Fruit fly (Drosophila melanogaster): Measurements from ENCODE around the gene CG15478.

CG15478 gene

DNA sequence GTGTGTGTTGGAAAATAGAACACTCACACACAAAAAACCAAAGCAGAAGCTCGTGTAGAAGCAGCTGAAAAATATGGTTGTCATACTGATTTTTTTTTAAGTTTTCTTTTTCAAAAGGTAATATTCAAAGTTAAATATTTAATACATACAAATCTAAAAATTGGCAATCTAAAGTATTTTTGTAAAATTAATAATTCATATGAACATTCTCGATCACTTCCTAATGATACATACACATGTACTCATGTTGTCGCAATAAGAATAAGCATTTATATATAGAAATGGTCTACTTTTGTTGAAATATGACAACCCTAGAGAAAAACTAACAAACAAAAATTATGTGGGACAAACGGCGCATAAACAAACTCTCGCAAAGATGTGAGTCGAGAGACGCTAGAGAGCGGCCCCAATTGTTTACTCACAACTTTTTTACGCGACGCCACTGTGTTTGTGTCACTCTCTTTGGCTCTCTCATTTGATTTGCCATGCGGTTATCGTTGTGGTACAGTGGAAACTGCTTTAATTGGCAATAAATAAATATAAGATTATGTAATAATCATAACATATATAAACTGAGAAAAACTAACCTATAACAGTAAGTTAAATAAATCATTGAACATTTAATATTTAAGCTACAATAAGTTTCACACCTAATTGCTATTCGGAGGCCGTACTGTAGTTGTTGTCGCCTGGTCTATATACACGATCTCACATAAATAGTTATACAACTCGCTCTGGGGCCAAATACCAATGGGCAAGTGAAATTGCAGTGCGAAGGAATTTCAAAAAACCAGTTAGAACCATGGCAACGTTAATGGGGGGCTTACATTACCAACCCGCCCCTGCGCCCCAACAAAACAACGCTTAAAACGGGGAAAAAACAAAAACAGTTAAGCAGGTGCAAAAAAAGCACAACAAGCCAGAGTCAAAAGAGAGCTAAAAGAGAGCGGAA is 11.1 kb downstream of the CG15478 start (continued):
- TF ChIP-seq Bgb (GFP tag; IDR thresholded peaks at IDR 0.05; ENCODE audit: partially characterized antibody) (no peak), slou (GFP tag; optimal IDR thresholded peaks at IDR 0.05) (peak; percentile 91), CG8388 (GFP tag; optimal IDR thresholded peaks at IDR 0.05) (peak; percentile 97), Aef1 (GFP tag; IDR thresholded peaks at IDR 0.05) (peak; percentile 98), CG9215 (GFP tag; IDR thresholded peaks at IDR 0.05) (peak; percentile 98), Oaz (GFP tag; IDR thresholded peaks at IDR 0.05) (peak; percentile 98), Mrtf (GFP tag; IDR thresholded peaks at IDR 0.05) (peak; percentile 98), prd (optimal IDR thresholded peaks at IDR 0.05) (no peak), prd (GFP tag; IDR thresholded peaks at IDR 0.05) (peak; percentile 98), bigmax (GFP tag; optimal IDR thresholded peaks at IDR 0.05) (peak; percentile 60), trh (GFP tag; optimal IDR thresholded peaks at IDR 0.05) (peak; percentile 85), CG9876 (GFP tag; optimal IDR thresholded peaks at IDR 0.05) (no peak), Lpt (GFP tag; optimal IDR thresholded peaks at IDR 0.05) (no peak), CG31224 (GFP tag; IDR thresholded peaks at IDR 0.05) (peak; percentile 96), CG1233 (GFP tag; optimal IDR thresholded peaks at IDR 0.05) (peak; percentile 98), ash1 (GFP tag; optimal IDR thresholded peaks at IDR 0.05) (peak; percentile 91), HLHmδ (GFP tag; optimal IDR thresholded peaks at IDR 0.05) (no peak), Rx (GFP tag; IDR thresholded peaks at IDR 0.05) (peak; percentile 94), CG2202 (tag; optimal IDR thresholded peaks at IDR 0.05) (peak; percentile 92), CG42726 (GFP tag; IDR thresholded peaks at IDR 0.05; ENCODE audit: partially characterized antibody) (no peak), CG17568 (GFP tag; optimal IDR thresholded peaks at IDR 0.05) (peak; percentile 97), hbn (GFP tag; IDR thresholded peaks at IDR 0.05; ENCODE audit: partially characterized antibody) (no peak), zen2 (GFP tag; IDR thresholded peaks at IDR 0.05; ENCODE audit: partially characterized antibody) (no peak), Hmx (GFP tag; optimal IDR thresholded peaks at IDR 0.05) (peak; percentile 31), gem (tag; optimal IDR thresholded peaks at IDR 0.05) (peak; percentile 98), CG6765 (GFP tag; optimal IDR thresholded peaks at IDR 0.05) (peak; percentile 97), CG32532 (GFP tag; IDR thresholded peaks at IDR 0.05) (peak; percentile 99), zen (tag; optimal IDR thresholded peaks at IDR 0.05) (peak; percentile 92), nau (GFP tag; optimal IDR thresholded peaks at IDR 0.05) (peak; percentile 90), Dip2 (GFP tag; IDR thresholded peaks at IDR 0.05) (peak; percentile 67), CG7928 (GFP tag; optimal IDR thresholded peaks at IDR 0.05) (peak; percentile 78), da (GFP tag; optimal IDR thresholded peaks at IDR 0.05) (peak; percentile 27), CG16863 (GFP tag; optimal IDR thresholded peaks at IDR 0.05) (peak; percentile 78), crol (GFP tag; IDR thresholded peaks at IDR 0.05) (peak; percentile 71), CG15514 (GFP tag; optimal IDR thresholded peaks at IDR 0.05) (peak; percentile 92), Ravus (GFP tag; IDR thresholded peaks at IDR 0.05) (peak; percentile 95), tap (tag; optimal IDR thresholded peaks at IDR 0.05) (peak; percentile 99), CG6272 (GFP tag; IDR thresholded peaks at IDR 0.05) (peak; percentile 97), CG6254 (GFP tag; optimal IDR thresholded peaks at IDR 0.05) (peak; percentile 90), CG14014 (GFP tag; IDR thresholded peaks at IDR 0.05) (peak; percentile 99), Neu2 (GFP tag; optimal IDR thresholded peaks at IDR 0.05; ENCODE audit: borderline replicate concordance) (peak; percentile 33), Atf3 (GFP tag; optimal IDR thresholded peaks at IDR 0.05) (peak; percentile 5), Hmr (GFP tag; optimal IDR thresholded peaks at IDR 0.05) (peak; percentile 98), CG3281 (GFP tag; optimal IDR thresholded peaks at IDR 0.05) (peak; percentile 98), fd3F (GFP tag; optimal IDR thresholded peaks at IDR 0.05) (peak; percentile 98), Vsx1 (GFP tag; optimal IDR thresholded peaks at IDR 0.05) (peak; percentile 87), H2.0 (GFP tag; IDR thresholded peaks at IDR 0.05) (peak; percentile 99), CG17829 (tag; optimal IDR thresholded peaks at IDR 0.05) (peak; percentile 98)

Measured in whole organism, embryonic.